Worm (Caenorhabditis elegans): ENCODE results near the gene dlc-3.

Gene dlc-3

DNA sequence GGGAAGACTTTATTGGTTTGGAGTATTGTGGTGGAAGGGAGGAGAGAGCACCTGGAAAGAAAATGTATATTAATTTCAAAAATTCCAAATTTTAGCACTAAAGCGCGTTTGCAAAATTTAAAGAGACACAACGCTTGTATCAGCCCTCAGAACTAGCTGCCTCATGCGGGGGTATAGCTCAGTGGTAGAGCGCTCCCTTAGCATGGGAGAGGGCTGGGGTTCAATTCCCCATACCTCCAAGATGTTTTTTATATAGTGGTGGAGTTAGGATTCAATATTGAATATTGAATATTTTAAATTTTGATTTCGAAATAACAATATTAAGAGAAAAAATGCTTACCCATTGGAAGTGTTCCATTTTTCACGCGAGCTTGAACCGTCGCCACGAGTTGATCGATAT, 33.0 kb upstream of the dlc-3 start (continued):
- TF ChIP-seq madf-8 (GFP tag; conservative IDR thresholded peaks at IDR 0.05) (no peak), let-607 (tag; optimal IDR thresholded peaks at IDR 0.05) (peak in 1 of 2 experiments; percentile 11), gei-17 (GFP tag; optimal IDR thresholded peaks at IDR 0.05) (no peak), dpff-1 (tag; optimal IDR thresholded peaks at IDR 0.05) (no peak), unc-130 (GFP tag; optimal IDR thresholded peaks at IDR 0.05) (no peak), rec-8 (tag; optimal IDR thresholded peaks at IDR 0.05) (peak; percentile 43 to 66), egl-44 (GFP tag; IDR thresholded peaks at IDR 0.05) (peak; percentile 90), ZK185.1 (tag; optimal IDR thresholded peaks at IDR 0.05; ENCODE audit: poor library complexity, severe bottlenecking) (peak; percentile 75), chd-7 (tag; optimal IDR thresholded peaks at IDR 0.05) (peak; percentile 62), B0336.3 (GFP tag; IDR thresholded peaks at IDR 0.05) (no peak), zim-3 (tag; optimal IDR thresholded peaks at IDR 0.05) (peak; percentile 26), dpl-1 (GFP tag; optimal IDR thresholded peaks at IDR 0.05) (no peak), dox-1 (GFP tag; IDR thresholded peaks at IDR 0.05) (no peak; the same call in 1 of the 2 replicates), sea-2 (GFP tag; IDR thresholded peaks at IDR 0.05) (no peak), F37B4.10 (GFP tag; IDR thresholded peaks at IDR 0.05) (no peak), lin-54 (GFP tag; optimal IDR thresholded peaks at IDR 0.05) (peak; percentile 55), madf-6 (GFP tag; IDR thresholded peaks at IDR 0.05) (peak; percentile 55), rpc-1 (optimal IDR thresholded peaks at IDR 0.05) (peak; percentile 92), rpc-1 (tag; optimal IDR thresholded peaks at IDR 0.05) (peak; percentile 91), B0035.1 (tag; optimal IDR thresholded peaks at IDR 0.05) (no peak), C06A6.2 (GFP tag; conservative IDR thresholded peaks at IDR 0.05) (no peak), zfh-2 (GFP tag; conservative IDR thresholded peaks at IDR 0.05) (peak; percentile 28; the same call in 1 of the 2 replicates), let-526 (GFP tag; IDR thresholded peaks at IDR 0.05) (no peak), somi-1 (GFP tag; optimal IDR thresholded peaks at IDR 0.05) (no peak), lir-1 (GFP tag; conservative IDR thresholded peaks at IDR 0.05) (no peak), pha-4 (tag; optimal IDR thresholded peaks at IDR 0.05) (no peak), F23B12.7 (tag; optimal IDR thresholded peaks at IDR 0.05; ENCODE audit: insufficient read depth) (peak; percentile 45), ztf-28 (GFP tag; IDR thresholded peaks at IDR 0.05) (no peak), attf-3 (GFP tag; conservative IDR thresholded peaks at IDR 0.05) (no peak), mes-4 (tag; optimal IDR thresholded peaks at IDR 0.05) (peak; percentile 6), nfyb-1 (GFP tag; IDR thresholded peaks at IDR 0.05) (peak; percentile 76), F52B5.7 (tag; optimal IDR thresholded peaks at IDR 0.05) (peak; percentile 64), tlf-1 (GFP tag; optimal IDR thresholded peaks at IDR 0.05) (peak; percentile 40), F33H1.4 (GFP tag; IDR thresholded peaks at IDR 0.05) (no peak), ztf-22 (GFP tag; optimal IDR thresholded peaks at IDR 0.05) (no peak), attf-5 (GFP tag; optimal IDR thresholded peaks at IDR 0.05) (peak; percentile 21), ztf-6 (GFP tag; IDR thresholded peaks at IDR 0.05) (no peak), nfya-1 (tag; optimal IDR thresholded peaks at IDR 0.05; ENCODE audit: borderline replicate concordance, insufficient read depth) (no peak), xnd-1 (tag; optimal IDR thresholded peaks at IDR 0.05) (no peak), nfya-2 (GFP tag; IDR thresholded peaks at IDR 0.05) (no peak), sdz-38 (tag; optimal IDR thresholded peaks at IDR 0.05) (no peak), lsl-1 (GFP tag; optimal IDR thresholded peaks at IDR 0.05) (no peak), bed-1 (GFP tag; IDR thresholded peaks at IDR 0.05) (peak; percentile 89; the same call in 1 of the 2 replicates), T07F8.4 (tag; optimal IDR thresholded peaks at IDR 0.05) (peak; percentile 57), nhr-80 (tag; optimal IDR thresholded peaks at IDR 0.05) (no peak), B0261.1 (tag; optimal IDR thresholded peaks at IDR 0.05) (peak; percentile 82), mel-28 (tag; optimal IDR thresholded peaks at IDR 0.05; ENCODE audit: borderline replicate concordance) (no peak)
